Comparison of ENCODE assay signal across 3 fruit fly cellular contexts in genomic region chrX:5518196-5518595, dm6.
TF ChIP-seq lines count a peak whose summit lies in the region.

No protein-coding gene starts in this region.

- no peak for TF ChIP-seq CTCF in whole organism, embryonic (GFP tag; optimal IDR thresholded peaks at IDR 0.05; lab: Kevin White, UChicago)

TF ChIP-seq in whole organism, embryonic, 481 proteins besides CTCF, POLR2A, EP300 and RAD21:
- TF ChIP-seq da (GFP tag; optimal IDR thresholded peaks at IDR 0.05; lab: Kevin White, UChicago) (no peak), grn (GFP tag; optimal IDR thresholded peaks at IDR 0.05; lab: Kevin White, UChicago) (peak; percentile 54), Trl (optimal IDR thresholded peaks at IDR 0.05; lab: Kevin White, UChicago) (peak; percentile 41 to 78), Trl (GFP tag; optimal IDR thresholded peaks at IDR 0.05; lab: Kevin White, UChicago) (no peak), Elba2 (GFP tag; optimal IDR thresholded peaks at IDR 0.05; lab: Kevin White, UChicago) (no peak), kni (GFP tag; optimal IDR thresholded peaks at IDR 0.05; lab: Kevin White, UChicago) (peak; percentile 27), pros (GFP tag; optimal IDR thresholded peaks at IDR 0.05; lab: Kevin White, UChicago) (peak; percentile 45), sqz (GFP tag; optimal IDR thresholded peaks at IDR 0.05; lab: Kevin White, UChicago) (peak; percentile 27), CG13894 (tag; optimal IDR thresholded peaks at IDR 0.05; lab: Kevin White, UChicago) (peak; percentile 83), Rx (GFP tag; IDR thresholded peaks at IDR 0.05; lab: Robert Waterston, UW) (no peak), luna (GFP tag; optimal IDR thresholded peaks at IDR 0.05; lab: Kevin White, UChicago) (no peak), CG6175 (GFP tag; IDR thresholded peaks at IDR 0.05; lab: Robert Waterston, UW) (peak; percentile 76; the same call in 2 of the 3 replicates), ato (GFP tag; IDR thresholded peaks at IDR 0.05; lab: Robert Waterston, UW; ENCODE audit: partially characterized antibody) (no peak), CG17385 (GFP tag; optimal IDR thresholded peaks at IDR 0.05; lab: Kevin White, UChicago) (peak; percentile 71), sd (tag; optimal IDR thresholded peaks at IDR 0.05; lab: Kevin White, UChicago) (peak; percentile 75), bbx (GFP tag; IDR thresholded peaks at IDR 0.05; lab: Robert Waterston, UW; ENCODE audit: partially characterized antibody) (no peak), CG12769 (tag; optimal IDR thresholded peaks at IDR 0.05; lab: Kevin White, UChicago) (peak; percentile 87), cg (GFP tag; optimal IDR thresholded peaks at IDR 0.05; lab: Kevin White, UChicago) (peak; percentile 82), CG14710 (tag; optimal IDR thresholded peaks at IDR 0.05; lab: Kevin White, UChicago) (no peak), Pdp1 (GFP tag; optimal IDR thresholded peaks at IDR 0.05; lab: Kevin White, UChicago) (peak in 1 of 2 experiments; percentile 80), grau (tag; optimal IDR thresholded peaks at IDR 0.05; lab: Kevin White, UChicago) (no peak), CG34376 (GFP tag; optimal IDR thresholded peaks at IDR 0.05; lab: Kevin White, UChicago) (peak; percentile 4)
TF ChIP-seq in whole organism, embryonic: peak in this region for 13.

TF ChIP-seq in whole organism, prepupa, 60 proteins besides CTCF, POLR2A, EP300 and RAD21:
- TF ChIP-seq ss (GFP tag; optimal IDR thresholded peaks at IDR 0.05; lab: Kevin White, UChicago) (peak in 1 of 2 experiments; percentile 25), Eip78C (GFP tag; lab: Kevin White, UChicago) (peak; percentile 66), CG8632 (GFP tag; optimal IDR thresholded peaks at IDR 0.05; lab: Kevin White, UChicago) (no peak), CG4318 (GFP tag; optimal IDR thresholded peaks at IDR 0.05; lab: Kevin White, UChicago) (no peak), CG6163 (GFP tag; IDR thresholded peaks at IDR 0.05; lab: Robert Waterston, UW) (0 out of 3 replicates have a peak, but pooled peaks have one; percentile 23), Sox14 (GFP tag; optimal IDR thresholded peaks at IDR 0.05; lab: Kevin White, UChicago) (no peak)

TF ChIP-seq in whole organism, pupa, 21 proteins besides CTCF, POLR2A, EP300 and RAD21:
- TF ChIP-seq CG8301 (tag; optimal IDR thresholded peaks at IDR 0.05; lab: Kevin White, UChicago) = no peak
- TF ChIP-seq D1 (tag; optimal IDR thresholded peaks at IDR 0.05; lab: Kevin White, UChicago) = no peak
- TF ChIP-seq CG17806 (tag; optimal IDR thresholded peaks at IDR 0.05; lab: Kevin White, UChicago) = no peak
- peak; percentile 8; the same call in 1 of the 2 replicates for TF ChIP-seq Ets98B (GFP tag; IDR thresholded peaks at IDR 0.05; lab: Robert Waterston, UW)
